Worm (Caenorhabditis elegans) whole organism, young adult: ENCODE measurements around the gene dhs-26.

Experiments used
- F52B5.7 ChIP-seq: sonication (generic microtip); optimal IDR thresholded peaks from 2 replicates; lab custom pipeline; 2016; ENCODE audit warnings: mild to moderate bottlenecking, missing genetic modification characterization, missing compliant biosample characterization
- T07F8.4 ChIP-seq: sonication (generic microtip); optimal IDR thresholded peaks from 2 replicates; lab custom pipeline; 2016; ENCODE audit warnings: mild to moderate bottlenecking, missing genetic modification characterization, moderate library complexity, missing compliant biosample characterization
- ets-4 ChIP-seq: fragments of 200-800 bp; sonication (Bioruptor generic); optimal IDR thresholded peaks from 2 replicates; lab custom pipeline; 2018; ENCODE audit warnings: mild to moderate bottlenecking, missing genetic modification characterization, missing compliant biosample characterization
- hlh-12 ChIP-seq: sonication (generic microtip); optimal IDR thresholded peaks from 2 replicates; lab custom pipeline; 2016; ENCODE audit warnings: missing genetic modification characterization, missing compliant biosample characterization
- pbrm-1 ChIP-seq: fragments of 200-800 bp; sonication (Bioruptor generic); IDR thresholded peaks from 2 replicates; pipeline ENCODE4 v1.3.6; 2022; ENCODE audit warnings: missing genetic modification reagents, missing genetic modification characterization, missing compliant biosample characterization

Gene dhs-26

ce11 chrX:3315014-3315413 lies 47.3 kb downstream of the dhs-26 start, which contains the start of gene ddr-2 (continued):
- TF ChIP-seq hlh-12 (tag; lab: Kevin White, UChicago) (no peak), ets-4 (GFP tag; lab: Kevin White, UChicago) (no peak), T07F8.4 (tag; lab: Kevin White, UChicago) (no peak)

ce11 chrX:3313939-3314338 lies 48.4 kb downstream of the dhs-26 start:
- TF ChIP-seq F52B5.7 (tag; lab: Kevin White, UChicago) (no peak), pbrm-1 (0 out of 2 replicates have a peak, but pooled peaks have one; percentile 7)
